Worm (Caenorhabditis elegans): ENCODE measurements around the gene hlh-1.

ce11 chrII:4527800-4528199 is 9.4 kb downstream of the hlh-1 start, which contains the start of gene sra-35:
- TF ChIP-seq hmg-4 (GFP tag; optimal IDR thresholded peaks at IDR 0.05) = no peak
- no peak for TF ChIP-seq hnd-1 (tag; optimal IDR thresholded peaks at IDR 0.05)
- TF ChIP-seq B0310.2 (tag; optimal IDR thresholded peaks at IDR 0.05) = no peak
- TF ChIP-seq ama-1 (optimal IDR thresholded peaks at IDR 0.05) = no peak
- TF ChIP-seq scrt-1 (GFP tag; IDR thresholded peaks at IDR 0.05) = no peak
- no peak for TF ChIP-seq F13C5.2 (tag; optimal IDR thresholded peaks at IDR 0.05)
- TF ChIP-seq aly-1 (tag; optimal IDR thresholded peaks at IDR 0.05) = no peak
- no peak for TF ChIP-seq ceh-36 (tag; optimal IDR thresholded peaks at IDR 0.05)
- TF ChIP-seq tra-4 (tag; optimal IDR thresholded peaks at IDR 0.05) = no peak
- no peak for TF ChIP-seq pes-1 (GFP tag; IDR thresholded peaks at IDR 0.05)
